Worm (Caenorhabditis elegans): ENCODE measurements around the gene hach-1.

Gene hach-1

ce11 chrIII:5582766-5583165 is 27.5 kb downstream of the hach-1 start, which contains the start of the genes F56D2.8 and uev-2:
Gene F56D2.8 (minus strand): TSS chrIII:5582866.
Gene uev-2 (plus strand): TSS chrIII:5583125.
- no peak for TF ChIP-seq Y105C5A.15 (GFP tag; IDR thresholded peaks at IDR 0.05)
- TF ChIP-seq pha-4 (GFP tag; IDR thresholded peaks at IDR 0.05) = no peak
- no peak for TF ChIP-seq pha-4 (tag; optimal IDR thresholded peaks at IDR 0.05)
- TF ChIP-seq ceh-62 (tag; optimal IDR thresholded peaks at IDR 0.05) = no peak
- TF ChIP-seq ctbp-1 (GFP tag; IDR thresholded peaks at IDR 0.05) = no peak
- TF ChIP-seq nhr-6 (tag; optimal IDR thresholded peaks at IDR 0.05) = no peak
- no peak for TF ChIP-seq skn-1 (tag; optimal IDR thresholded peaks at IDR 0.05)
- no peak for TF ChIP-seq tag-97 (GFP tag; IDR thresholded peaks at IDR 0.05)

ce11 chrIII:5584647-5585046 is 29.4 kb downstream of the hach-1 start, which contains the start of gene F56D2.3:
Gene F56D2.3 (plus strand): TSS chrIII:5584947.
- TF ChIP-seq Y48G9A.11 (GFP tag; IDR thresholded peaks at IDR 0.05) = no peak
- no peak for TF ChIP-seq duxl-1 (tag; optimal IDR thresholded peaks at IDR 0.05; ENCODE audit: poor library complexity)
- TF ChIP-seq lin-38 (GFP tag; IDR thresholded peaks at IDR 0.05) = no peak
- no peak for TF ChIP-seq egl-43 (GFP tag; IDR thresholded peaks at IDR 0.05)
- TF ChIP-seq ZK546.5 (tag; optimal IDR thresholded peaks at IDR 0.05) = no peak
- no peak for TF ChIP-seq ceh-32 (tag; optimal IDR thresholded peaks at IDR 0.05; ENCODE audit: poor library complexity)
- TF ChIP-seq dpl-1 (GFP tag; optimal IDR thresholded peaks at IDR 0.05) = no peak
- no peak for TF ChIP-seq ces-1 (GFP tag; optimal IDR thresholded peaks at IDR 0.05)
- no peak; the same call in 1 of the 2 replicates for TF ChIP-seq set-16 (GFP tag; IDR thresholded peaks at IDR 0.05)
- TF ChIP-seq ceh-82 (tag; optimal IDR thresholded peaks at IDR 0.05) = no peak
- no peak for TF ChIP-seq nhr-41 (GFP tag; IDR thresholded peaks at IDR 0.05)
- TF ChIP-seq spr-1 (tag; optimal IDR thresholded peaks at IDR 0.05) = no peak

- TF ChIP-seq madf-9 (GFP tag; conservative IDR thresholded peaks at IDR 0.05) (no peak), arid-1 (GFP tag; conservative IDR thresholded peaks at IDR 0.05) (no peak), php-3 (GFP tag; IDR thresholded peaks at IDR 0.05) (no peak), jun-1 (tag; optimal IDR thresholded peaks at IDR 0.05) (no peak), zip-2 (tag; optimal IDR thresholded peaks at IDR 0.05) (no peak), skn-1 (tag; optimal IDR thresholded peaks at IDR 0.05) (no peak), spr-1 (tag; optimal IDR thresholded peaks at IDR 0.05) (no peak), snpc-4 (tag; optimal IDR thresholded peaks at IDR 0.05) (no peak), aly-2 (tag; optimal IDR thresholded peaks at IDR 0.05) (no peak), ceh-28 (tag; optimal IDR thresholded peaks at IDR 0.05) (no peak), lim-7 (GFP tag; IDR thresholded peaks at IDR 0.05) (no peak), F37D6.2 (tag; optimal IDR thresholded peaks at IDR 0.05) (no peak), nhr-6 (tag; optimal IDR thresholded peaks at IDR 0.05) (no peak), aha-1 (tag) (no peak), mxl-2 (GFP tag; conservative IDR thresholded peaks at IDR 0.05) (no peak), T20F7.1 (GFP tag; optimal IDR thresholded peaks at IDR 0.05) (no peak), Y48G9A.11 (GFP tag; IDR thresholded peaks at IDR 0.05) (no peak), madf-5 (GFP tag; IDR thresholded peaks at IDR 0.05) (no peak), hlh-30 (tag; optimal IDR thresholded peaks at IDR 0.05; ENCODE audit: insufficient read depth) (no peak)
Measured at ce11 chrIII:5585711-5586110, 30.5 kb downstream of the hach-1 start.

- TF ChIP-seq duxl-1 (tag; optimal IDR thresholded peaks at IDR 0.05; ENCODE audit: poor library complexity) (no peak), dpl-1 (GFP tag; optimal IDR thresholded peaks at IDR 0.05) (peak; percentile 69), mes-2 (tag; optimal IDR thresholded peaks at IDR 0.05; ENCODE audit: poor library complexity, severe bottlenecking) (peak; percentile 41), F26F4.8 (GFP tag; conservative IDR thresholded peaks at IDR 0.05) (no peak), lsy-2 (tag; optimal IDR thresholded peaks at IDR 0.05) (no peak), F49E8.2 (tag; optimal IDR thresholded peaks at IDR 0.05; ENCODE audit: borderline replicate concordance) (no peak), pqm-1 (tag; optimal IDR thresholded peaks at IDR 0.05) (no peak), daf-12 (tag; optimal IDR thresholded peaks at IDR 0.05) (no peak), F10B5.3 (tag; optimal IDR thresholded peaks at IDR 0.05) (no peak), jun-1 (tag; optimal IDR thresholded peaks at IDR 0.05) (no peak), unc-39 (tag; optimal IDR thresholded peaks at IDR 0.05) (no peak), ceh-82 (tag; optimal IDR thresholded peaks at IDR 0.05) (no peak)
Measured at ce11 chrIII:5586925-5587324, 31.7 kb downstream of the hach-1 start, which contains the start of gene F56D2.2. Gene F56D2.2 (plus strand): TSS chrIII:5587263.

Measured in whole organism, L4 larva.